Fruit fly (Drosophila melanogaster) whole organism, wandering third instar larva: ENCODE data around the gene CG11698.

ENCODE experiments used
- CG32264 ChIP-seq: fragments of 200-800 bp; sonication (Bioruptor generic); optimal IDR thresholded peaks from 2 replicates; lab custom pipeline; 2016; ENCODE audit warnings: missing biosample characterization, missing genetic modification characterization
- Dif ChIP-seq: fragments of 200-275, 200-300 bp; sonication (Bioruptor generic); optimal IDR thresholded peaks from 2 replicates; lab custom pipeline; 2018; ENCODE audit warnings: missing biosample characterization, missing genetic modification characterization; ENCODE audit not compliant: partially characterized antibody
- OdsH ChIP-seq: fragments of 200-800 bp; sonication (Bioruptor generic); optimal IDR thresholded peaks from 2 replicates; lab custom pipeline; 2016; ENCODE audit warnings: missing biosample characterization, mild to moderate bottlenecking, missing genetic modification characterization
- psq ChIP-seq: fragments of 200-800 bp; sonication (Bioruptor generic); optimal IDR thresholded peaks from 3 replicates; lab custom pipeline; 2017; ENCODE audit warnings: missing biosample characterization, mild to moderate bottlenecking, missing genetic modification characterization, moderate library complexity
- tai ChIP-seq: sonication (Bioruptor generic); optimal IDR thresholded peaks from 2 replicates; lab custom pipeline; 2016; ENCODE audit warnings: missing biosample characterization, missing genetic modification characterization

DNA sequence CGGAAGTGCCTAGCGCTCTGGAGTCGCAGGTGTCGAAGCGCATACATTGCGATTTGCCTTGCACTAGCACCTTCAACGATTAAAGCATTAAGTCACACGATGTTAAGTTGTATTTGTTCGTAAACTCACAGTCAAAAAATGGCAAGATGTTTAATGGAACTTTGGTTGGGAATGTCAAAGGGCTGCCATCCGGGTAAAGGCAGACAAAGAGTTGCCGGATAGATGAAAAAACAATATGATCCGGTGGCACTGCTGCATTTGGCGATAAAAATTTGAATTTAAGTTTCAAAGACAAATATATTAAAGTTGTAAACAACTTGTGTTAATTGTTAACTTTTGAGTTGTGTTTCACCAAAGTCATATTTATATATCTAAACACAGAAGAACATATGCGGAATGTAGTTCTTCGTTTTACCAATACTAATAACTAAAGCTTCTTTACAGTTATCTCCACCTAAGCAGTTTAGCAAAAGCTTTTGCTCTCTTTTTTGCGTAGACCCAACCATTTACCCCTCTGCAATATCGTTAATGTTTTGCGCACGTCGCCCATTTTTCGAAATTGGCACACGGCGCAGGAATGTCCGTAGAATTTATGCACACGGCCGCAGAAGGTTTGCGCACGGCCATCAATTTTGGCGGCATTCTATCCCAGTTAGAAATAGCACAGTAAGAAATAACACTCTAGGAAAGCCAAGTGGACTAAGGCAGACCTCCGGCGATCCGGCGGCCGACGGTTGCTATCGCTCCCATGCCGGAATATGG lies 4.5 kb downstream of the CG11698 start, which contains the start of gene Coq2:
- TF ChIP-seq OdsH (GFP tag; lab: Kevin White, UChicago) (no peak), CG32264 (GFP tag; lab: Kevin White, UChicago) (no peak), psq (GFP tag; lab: Kevin White, UChicago) (no peak), Dif (GFP tag; lab: Kevin White, UChicago) (peak; percentile 100), tai (GFP tag; lab: Kevin White, UChicago) (no peak)
